Worm (Caenorhabditis elegans): ENCODE measurements around the gene nspc-17.
A peak's percentile ranks its signal among the peaks of the same experiment; 100 is the strongest.

The nspc-17 gene

ce11 chrX:14480248-14480647 is 44.7 kb downstream of the nspc-17 start, which contains the start of gene gfi-3:
Gene gfi-3 (plus strand): TSS chrX:14480572.
- TF ChIP-seq dsc-1 (tag; optimal IDR thresholded peaks at IDR 0.05) (peak; percentile 83), aly-2 (tag; optimal IDR thresholded peaks at IDR 0.05) (no peak), blmp-1 (tag; optimal IDR thresholded peaks at IDR 0.05) (peak; percentile 56), lin-14 (GFP tag; optimal IDR thresholded peaks at IDR 0.05) (peak; percentile 94), fkh-10 (GFP tag; optimal IDR thresholded peaks at IDR 0.05) (peak; percentile 6), dpl-1 (GFP tag; optimal IDR thresholded peaks at IDR 0.05) (peak; percentile 68 to 79 (median 74)), ets-5 (GFP tag; IDR thresholded peaks at IDR 0.05) (no peak), pag-3 (tag; optimal IDR thresholded peaks at IDR 0.05; ENCODE audit: borderline replicate concordance, insufficient read depth) (no peak), nhr-237 (tag; optimal IDR thresholded peaks at IDR 0.05) (no peak), aha-1 (tag; optimal IDR thresholded peaks at IDR 0.05) (peak; percentile 42), unc-86 (tag; optimal IDR thresholded peaks at IDR 0.05) (peak; percentile 73), nhr-84 (tag; optimal IDR thresholded peaks at IDR 0.05) (no peak), hlh-4 (tag; optimal IDR thresholded peaks at IDR 0.05) (no peak), F16B12.6 (tag; optimal IDR thresholded peaks at IDR 0.05) (peak; percentile 33), C34B4.2 (tag; optimal IDR thresholded peaks at IDR 0.05) (no peak), ama-1 (optimal IDR thresholded peaks at IDR 0.05) (no peak), skn-1 (tag; optimal IDR thresholded peaks at IDR 0.05) (peak; percentile 60), ceh-90 (tag; optimal IDR thresholded peaks at IDR 0.05) (no peak), efl-3 (GFP tag; optimal IDR thresholded peaks at IDR 0.05) (no peak), elt-3 (tag; optimal IDR thresholded peaks at IDR 0.05) (peak in 3 of 6 experiments; percentile 7 to 74 (median 43)), nhr-47 (tag; optimal IDR thresholded peaks at IDR 0.05) (peak; percentile 89), mep-1 (tag; optimal IDR thresholded peaks at IDR 0.05) (peak; percentile 75), ceh-82 (tag; optimal IDR thresholded peaks at IDR 0.05) (peak; percentile 73 to 80 (median 79)), mef-2 (tag; optimal IDR thresholded peaks at IDR 0.05) (no peak), unc-62 (GFP tag; optimal IDR thresholded peaks at IDR 0.05) (no peak), ceh-63 (GFP tag; optimal IDR thresholded peaks at IDR 0.05) (no peak), isw-1 (GFP tag; IDR thresholded peaks at IDR 0.05) (peak; percentile 64), irx-1 (tag; optimal IDR thresholded peaks at IDR 0.05) (peak; percentile 72), grh-1 (GFP tag; IDR thresholded peaks at IDR 0.05) (peak; percentile 84), mab-9 (GFP tag; IDR thresholded peaks at IDR 0.05) (peak; percentile 54; the same call in 1 of the 2 replicates), nhr-19 (GFP tag; conservative IDR thresholded peaks at IDR 0.05) (peak; percentile 90), egl-27 (tag; optimal IDR thresholded peaks at IDR 0.05) (no peak), nhr-90 (tag; optimal IDR thresholded peaks at IDR 0.05; ENCODE audit: poor library complexity) (peak; percentile 88), efl-1 (optimal IDR thresholded peaks at IDR 0.05) (peak; percentile 66 to 74), efl-1 (GFP tag; optimal IDR thresholded peaks at IDR 0.05 in 1 of 2) (peak; percentile 58 to 97), lin-13 (GFP tag; optimal IDR thresholded peaks at IDR 0.05) (peak; percentile 85), nhr-77 (tag; optimal IDR thresholded peaks at IDR 0.05) (peak; percentile 65), egl-13 (tag; optimal IDR thresholded peaks at IDR 0.05) (no peak), pqm-1 (tag; optimal IDR thresholded peaks at IDR 0.05) (no peak), tlp-1 (tag; optimal IDR thresholded peaks at IDR 0.05) (no peak), fkh-4 (tag; optimal IDR thresholded peaks at IDR 0.05; ENCODE audit: borderline replicate concordance) (peak; percentile 17), hlh-17 (GFP tag; optimal IDR thresholded peaks at IDR 0.05; ENCODE audit: borderline replicate concordance) (no peak), ztf-4 (tag; optimal IDR thresholded peaks at IDR 0.05) (peak; percentile 57), xbp-1 (tag; optimal IDR thresholded peaks at IDR 0.05) (peak; percentile 81), unc-98 (GFP tag; IDR thresholded peaks at IDR 0.05) (no peak), C16A3.4 (tag; optimal IDR thresholded peaks at IDR 0.05) (peak; percentile 76), fos-1 (tag; optimal IDR thresholded peaks at IDR 0.05) (peak; percentile 55), lir-3 (tag; optimal IDR thresholded peaks at IDR 0.05; ENCODE audit: poor library complexity) (peak; percentile 44), unc-30 (tag; optimal IDR thresholded peaks at IDR 0.05) (no peak), alr-1 (tag; optimal IDR thresholded peaks at IDR 0.05; ENCODE audit: borderline replicate concordance) (no peak), snu-23 (GFP tag; optimal IDR thresholded peaks at IDR 0.05) (peak; percentile 88), mdl-1 (tag; optimal IDR thresholded peaks at IDR 0.05) (peak in 1 of 2 experiments; percentile 63), ztf-11 (tag; optimal IDR thresholded peaks at IDR 0.05) (peak in 1 of 2 experiments; percentile 71)

Data from whole organism, L1 larva.